Worm (Caenorhabditis elegans) whole organism, dauer: ENCODE measurements around the gene jip-1.

Experiments used
- unc-62 ChIP-seq: sonication (generic microtip); optimal IDR thresholded peaks from 2 replicates; lab custom pipeline; 2017; ENCODE audit warnings: missing biosample characterization, missing genetic modification reagents, missing genetic modification characterization

jip-1 gene

ce11 chrII:1365985-1366384 lies 39.2 kb downstream of the jip-1 start:
- no peak for TF ChIP-seq unc-62 (GFP tag; lab: Kevin White, UChicago)

DNA sequence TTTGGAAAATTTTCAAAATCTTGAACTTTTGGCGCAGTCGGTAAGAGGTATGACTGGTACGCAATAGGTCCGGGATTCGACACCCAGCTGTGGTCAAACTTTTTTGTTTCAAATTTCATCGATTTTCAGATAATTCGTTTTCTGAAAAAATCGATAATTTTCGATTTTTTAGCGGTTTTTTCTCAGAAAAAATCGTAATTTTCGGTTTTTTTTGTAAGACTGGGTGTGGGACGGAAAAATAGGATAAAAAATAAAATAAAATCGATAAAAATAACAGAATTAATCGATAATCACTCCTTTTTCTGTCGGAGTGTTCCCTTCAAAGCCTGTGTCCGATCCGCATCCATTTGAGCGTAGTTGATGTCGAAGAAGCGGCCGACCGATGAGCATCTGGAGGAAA lies 42.0 kb downstream of the jip-1 start:
- no peak for TF ChIP-seq unc-62 (GFP tag; lab: Kevin White, UChicago)

ce11 chrII:1369322-1369721 lies 42.5 kb downstream of the jip-1 start:
- no peak for TF ChIP-seq unc-62 (GFP tag; lab: Kevin White, UChicago)

DNA sequence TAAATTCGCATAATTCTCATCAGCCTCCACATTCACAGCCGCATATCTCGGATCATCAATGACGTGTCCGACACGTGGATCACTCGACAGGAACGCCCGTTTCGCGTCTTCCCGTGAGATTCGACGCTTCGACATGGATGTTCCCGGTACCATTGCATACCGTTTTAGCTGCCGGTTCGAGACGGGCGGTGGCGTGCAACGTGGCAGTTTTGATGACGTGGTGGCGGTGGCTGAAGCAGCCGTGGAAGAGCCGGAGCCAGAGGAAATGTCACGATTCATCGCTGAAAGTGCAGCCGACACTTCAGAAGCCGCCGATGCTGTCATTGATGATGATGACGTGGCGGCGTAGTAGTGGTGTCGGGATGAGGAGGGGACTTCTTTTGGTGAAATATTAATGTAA lies 44.7 kb downstream of the jip-1 start:
- TF ChIP-seq unc-62 (GFP tag; lab: Kevin White, UChicago): no peak

DNA sequence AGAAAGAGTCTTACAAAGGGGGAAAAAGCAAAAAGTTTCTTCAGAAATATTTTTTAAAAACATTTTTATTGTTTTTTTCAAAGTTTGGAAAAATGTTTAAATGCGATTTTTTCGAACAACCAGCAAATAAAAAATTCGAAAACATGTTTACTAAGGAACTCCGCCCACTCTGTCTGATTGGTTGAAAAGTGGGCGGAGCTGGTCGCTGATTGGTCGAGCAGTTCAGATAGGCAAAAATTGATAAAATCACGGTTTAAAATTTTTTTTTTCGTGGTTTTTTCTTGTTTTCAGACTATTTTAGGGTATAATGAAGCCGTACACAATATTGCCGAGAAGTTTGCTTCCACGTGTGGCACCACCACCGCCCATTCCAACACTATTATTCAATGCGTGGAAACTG lies 45.3 kb downstream of the jip-1 start:
- TF ChIP-seq unc-62 (GFP tag; lab: Kevin White, UChicago): no peak

- TF ChIP-seq unc-62 (GFP tag; lab: Kevin White, UChicago): no peak
These were observed 46.2 kb downstream of the jip-1 start for ce11 chrII:1372966-1373365.

DNA sequence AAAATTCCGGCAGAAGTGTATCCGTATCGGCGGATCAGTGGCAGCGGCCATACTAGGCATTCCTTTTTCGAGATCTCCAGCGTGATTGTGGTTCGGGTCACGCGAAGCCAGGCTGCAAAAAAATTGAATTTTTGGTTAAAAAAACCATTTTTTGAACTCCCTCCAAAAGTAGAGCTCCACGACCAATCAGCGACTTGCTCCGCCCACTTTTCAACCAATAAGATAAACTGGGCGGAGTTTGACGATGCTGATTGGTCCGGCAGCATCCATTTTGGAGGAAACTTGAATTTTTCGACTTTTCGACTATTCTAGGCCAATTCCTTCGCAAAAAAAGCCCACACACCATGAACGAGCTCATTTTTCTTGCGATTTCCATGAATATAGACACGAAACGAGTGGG lies 47.7 kb downstream of the jip-1 start:
- TF ChIP-seq unc-62 (GFP tag; lab: Kevin White, UChicago): no peak

ce11 chrII:1374889-1375288 lies 48.1 kb downstream of the jip-1 start, which contains the start of gene rog-1:
Gene rog-1, minus strand, starts transcription at chrII:1374989.
- no peak for TF ChIP-seq unc-62 (GFP tag; lab: Kevin White, UChicago)

ce11 chrII:1375627-1376026 lies 48.8 kb downstream of the jip-1 start:
- TF ChIP-seq unc-62 (GFP tag; lab: Kevin White, UChicago): no peak

- TF ChIP-seq unc-62 (GFP tag; lab: Kevin White, UChicago): no peak
These were observed 50.0 kb downstream of the jip-1 start for ce11 chrII:1376795-1377194.

DNA sequence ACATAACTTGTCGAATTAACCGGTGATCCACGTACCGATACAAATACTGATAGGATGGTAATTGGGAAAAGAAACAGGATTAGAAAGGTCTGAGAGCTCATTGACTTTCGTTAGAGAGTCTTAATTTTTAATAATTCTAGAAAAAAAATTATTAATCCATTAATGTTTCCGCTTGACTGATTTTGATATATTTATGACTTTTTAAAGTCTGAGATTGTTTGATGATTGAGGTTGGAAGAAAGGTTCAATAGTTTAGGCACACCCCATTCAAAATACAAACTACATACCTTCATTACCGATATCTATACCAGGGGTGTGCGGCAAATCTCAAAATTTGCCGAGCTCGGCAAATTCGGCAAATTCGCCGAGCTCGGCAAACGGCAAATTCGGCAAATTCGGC lies 51.5 kb downstream of the jip-1 start, which contains the start of gene F54D12.10:
Gene F54D12.10, minus strand, starts transcription at position 101 of the 400 bp plus-strand sequence.
- TF ChIP-seq unc-62 (GFP tag; lab: Kevin White, UChicago): no peak

ce11 chrII:1381618-1382017 lies 54.8 kb downstream of the jip-1 start, which contains the start of gene F54D12.9:
Gene F54D12.9, minus strand, starts transcription at chrII:1381718.
- no peak for TF ChIP-seq unc-62 (GFP tag; lab: Kevin White, UChicago)

DNA sequence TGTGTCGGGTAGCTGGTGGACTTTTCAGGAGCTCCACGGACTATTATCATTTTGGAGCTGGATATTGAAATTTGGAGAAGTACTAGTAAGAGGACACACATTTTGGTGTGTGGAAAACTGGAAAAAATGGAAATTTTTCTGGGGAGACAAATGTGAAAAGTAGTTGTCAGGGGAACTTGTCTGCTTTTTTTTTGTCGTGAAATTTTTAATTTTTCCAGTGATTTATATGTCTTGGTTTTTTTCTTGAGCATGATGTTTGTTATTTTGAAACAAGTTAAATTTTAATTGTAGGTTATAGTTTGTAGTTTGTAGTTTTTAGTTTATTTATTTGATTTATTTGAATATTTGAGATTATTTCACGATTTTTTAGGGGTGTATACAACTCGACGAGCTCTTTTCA lies 58.5 kb downstream of the jip-1 start, which contains the start of gene F54D12.7:
Gene F54D12.7, minus strand, starts transcription at position 101 of the 400 bp plus-strand sequence.
- no peak for TF ChIP-seq unc-62 (GFP tag; lab: Kevin White, UChicago)

- no peak for TF ChIP-seq unc-62 (GFP tag; lab: Kevin White, UChicago)
These were observed 59.7 kb downstream of the jip-1 start, which contains the start of gene aat-7 for ce11 chrII:1386478-1386877. Gene aat-7, plus strand, starts transcription at chrII:1386870.

ce11 chrII:1397703-1398102 lies 70.9 kb downstream of the jip-1 start, which contains the start of gene F54D12.8:
Gene F54D12.8, minus strand, starts transcription at chrII:1398038.
- no peak for TF ChIP-seq unc-62 (GFP tag; lab: Kevin White, UChicago)

- no peak for TF ChIP-seq unc-62 (GFP tag; lab: Kevin White, UChicago)
These were observed 71.6 kb downstream of the jip-1 start, which contains the start of gene F54D12.2 for ce11 chrII:1398396-1398795. Gene F54D12.2, plus strand, starts transcription at chrII:1398696.
